Worm (Caenorhabditis elegans) whole organism, mixed stage, embryonic: ENCODE measurements around the gene C30B5.6.
A peak's percentile ranks its signal among the peaks of the same experiment; 100 is the strongest.

Experiments
- blmp-1 ChIP-seq: fragments of 150-350 bp; optimal IDR thresholded peaks from 2 replicates; lab custom pipeline; 2014; ENCODE audit warnings: missing biosample characterization, missing genetic modification characterization
- ceh-43 ChIP-seq: fragments of 200-800 bp; sonication (Bioruptor generic); optimal IDR thresholded peaks from 2 replicates; lab custom pipeline; 2018; ENCODE audit warnings: mild to moderate bottlenecking, missing genetic modification characterization, moderate library complexity, missing compliant biosample characterization
- ceh-83 ChIP-seq: fragments of 200-800 bp; sonication (Bioruptor generic); optimal IDR thresholded peaks from 2 replicates; lab custom pipeline; 2018; ENCODE audit warnings: mild to moderate bottlenecking, missing genetic modification characterization, missing compliant biosample characterization
- ces-1 ChIP-seq: fragments of 150-350 bp; optimal IDR thresholded peaks from 2 replicates; lab custom pipeline; 2014; ENCODE audit warnings: missing biosample characterization, missing genetic modification reagents, missing genetic modification characterization
- cnd-1 ChIP-seq: fragments of 200-800 bp; sonication (Bioruptor generic); optimal IDR thresholded peaks from 2 replicates; lab custom pipeline; 2018; ENCODE audit warnings: mild to moderate bottlenecking, missing genetic modification characterization, missing compliant biosample characterization
- drap-1 ChIP-seq: fragments of 200-800 bp; sonication (Bioruptor generic); optimal IDR thresholded peaks from 3 replicates; lab custom pipeline; 2018; ENCODE audit warnings: mild to moderate bottlenecking, missing genetic modification characterization, missing compliant biosample characterization
- elt-1 ChIP-seq: sonication (generic microtip); optimal IDR thresholded peaks from 2 replicates; lab custom pipeline; 2017; ENCODE audit warnings: missing genetic modification characterization, mild to moderate bottlenecking, missing compliant biosample characterization, antibody characterized with exemption, moderate library complexity, borderline replicate concordance; ENCODE audit not compliant: insufficient read depth
- elt-3 ChIP-seq: fragments of 150-350 bp; optimal IDR thresholded peaks from 2 replicates; lab custom pipeline; 2014; ENCODE audit warnings: missing biosample characterization, missing genetic modification characterization
- ham-2 ChIP-seq: fragments of 200-800 bp; sonication (Bioruptor generic); optimal IDR thresholded peaks from 2 replicates; lab custom pipeline; 2018; ENCODE audit warnings: mild to moderate bottlenecking, missing genetic modification characterization, missing compliant biosample characterization
- hlh-1 ChIP-seq: fragments of 150-350 bp; optimal IDR thresholded peaks from 2 replicates; lab custom pipeline; 2014; ENCODE audit warnings: missing biosample characterization, missing genetic modification reagents, missing genetic modification characterization
- lin-32 ChIP-seq: fragments of 200-800 bp; sonication (Bioruptor generic); optimal IDR thresholded peaks from 2 replicates; lab custom pipeline; 2018; ENCODE audit warnings: mild to moderate bottlenecking, missing genetic modification characterization, missing compliant biosample characterization
- lsy-2 ChIP-seq: fragments of 150-350 bp; optimal IDR thresholded peaks from 2 replicates; lab custom pipeline; 2014; ENCODE audit warnings: missing biosample characterization, missing genetic modification characterization
- mab-5 ChIP-seq: fragments of 150-350 bp; optimal IDR thresholded peaks from 2 replicates; lab custom pipeline; 2014; ENCODE audit warnings: missing biosample characterization, missing genetic modification characterization
- mep-1 ChIP-seq: fragments of 150-350 bp; optimal IDR thresholded peaks from 2 replicates; lab custom pipeline; 2017; ENCODE audit warnings: missing biosample characterization, missing genetic modification reagents, missing genetic modification characterization, inconsistent platforms
- mls-2 ChIP-seq: sonication (generic microtip); optimal IDR thresholded peaks from 2 replicates; lab custom pipeline; 2016; ENCODE audit warnings: mild to moderate bottlenecking, missing genetic modification characterization, moderate library complexity, missing compliant biosample characterization
- nhr-12 ChIP-seq: fragments of 150-350 bp; optimal IDR thresholded peaks from 2 replicates; lab custom pipeline; 2014; ENCODE audit warnings: missing biosample characterization, missing genetic modification characterization
- nhr-2 ChIP-seq: fragments of 150-350 bp; optimal IDR thresholded peaks from 2 replicates; lab custom pipeline; 2014; ENCODE audit warnings: missing biosample characterization, missing genetic modification characterization
- nhr-76 ChIP-seq: sonication (generic microtip); optimal IDR thresholded peaks from 2 replicates; lab custom pipeline; 2017; ENCODE audit warnings: missing biosample characterization, missing genetic modification characterization
- pha-4 ChIP-seq: fragments of 150-350 bp; optimal IDR thresholded peaks from 2 replicates; lab custom pipeline; 2018; ENCODE audit warnings: missing biosample characterization, missing genetic modification reagents, missing genetic modification characterization
- sem-2 ChIP-seq: fragments of 200-800 bp; sonication (Bioruptor generic); optimal IDR thresholded peaks from 2 replicates; lab custom pipeline; 2018; ENCODE audit warnings: mild to moderate bottlenecking, missing genetic modification characterization, missing compliant biosample characterization
- snpc-4 ChIP-seq: fragments of 150-350 bp; optimal IDR thresholded peaks from 2 replicates; lab custom pipeline; 2014; ENCODE audit warnings: missing biosample characterization, missing genetic modification characterization
- tbx-8 ChIP-seq: fragments of 200-800 bp; sonication (Bioruptor generic); optimal IDR thresholded peaks from 2 replicates; lab custom pipeline; 2018; ENCODE audit warnings: mild to moderate bottlenecking, missing genetic modification characterization, moderate library complexity, missing compliant biosample characterization
- unc-120 ChIP-seq: sonication (generic microtip); optimal IDR thresholded peaks from 2 replicates; lab custom pipeline; 2017; ENCODE audit warnings: missing genetic modification characterization, missing compliant biosample characterization; ENCODE audit not compliant: poor library complexity, severe bottlenecking
- unc-39 ChIP-seq: fragments of 150-350 bp; optimal IDR thresholded peaks from 2 replicates; lab custom pipeline; 2014; ENCODE audit warnings: missing biosample characterization, missing genetic modification characterization
- unc-62 ChIP-seq: fragments of 150-350 bp; optimal IDR thresholded peaks from 2 replicates; lab custom pipeline; 2014; ENCODE audit warnings: missing biosample characterization, missing genetic modification reagents, missing genetic modification characterization
- zip-8 ChIP-seq: fragments of 150-350 bp; optimal IDR thresholded peaks from 2 replicates; lab custom pipeline; 2014; ENCODE audit warnings: missing biosample characterization, missing genetic modification characterization
- ztf-11 ChIP-seq: fragments of 150-350 bp; optimal IDR thresholded peaks from 2 replicates; lab custom pipeline; 2014; ENCODE audit warnings: missing biosample characterization, missing genetic modification characterization

The C30B5.6 gene

ce11 chrII:6190770-6191169 is 31.7 kb downstream of the C30B5.6 start:
- TF ChIP-seq mls-2 (no peak), nhr-2 (no peak), unc-39 (tag; lab: Kevin White, UChicago) (no peak), nhr-12 (tag; lab: Kevin White, UChicago) (no peak), unc-120 (tag; lab: Kevin White, UChicago) (no peak), ces-1 (peak; percentile 95), tbx-8 (no peak)

- TF ChIP-seq ces-1: peak; percentile 16
- peak; percentile 62 for TF ChIP-seq hlh-1
- TF ChIP-seq ceh-83 (GFP tag; lab: Kevin White, UChicago): no peak
- peak; percentile 56 for TF ChIP-seq unc-120 (tag; lab: Kevin White, UChicago)
- TF ChIP-seq pha-4: no peak
Measured at ce11 chrII:6181337-6181736, 41.1 kb downstream of the C30B5.6 start.

DNA sequence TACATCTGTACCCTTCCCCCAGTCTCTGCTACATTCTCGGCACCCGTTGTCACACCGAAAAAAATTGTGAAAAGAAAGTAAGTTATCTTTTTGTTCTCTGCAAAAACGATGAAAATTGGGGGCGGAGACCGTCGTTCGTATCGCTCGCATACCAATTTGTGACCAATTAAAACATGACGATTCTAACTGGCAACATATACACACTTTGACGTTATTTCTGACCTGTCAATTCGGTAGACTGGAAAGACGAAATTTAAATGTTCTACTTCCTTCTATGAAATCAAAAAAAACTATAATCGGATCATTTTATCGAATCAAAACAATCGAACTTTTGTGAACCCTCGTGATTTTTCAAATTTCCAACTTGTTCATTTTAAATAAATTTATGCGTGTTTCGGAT is 41.9 kb downstream of the C30B5.6 start:
- TF ChIP-seq elt-3 (no peak), mep-1 (tag; lab: Kevin White, UChicago) (no peak), elt-1 (tag; lab: Kevin White, UChicago) (no peak)

DNA sequence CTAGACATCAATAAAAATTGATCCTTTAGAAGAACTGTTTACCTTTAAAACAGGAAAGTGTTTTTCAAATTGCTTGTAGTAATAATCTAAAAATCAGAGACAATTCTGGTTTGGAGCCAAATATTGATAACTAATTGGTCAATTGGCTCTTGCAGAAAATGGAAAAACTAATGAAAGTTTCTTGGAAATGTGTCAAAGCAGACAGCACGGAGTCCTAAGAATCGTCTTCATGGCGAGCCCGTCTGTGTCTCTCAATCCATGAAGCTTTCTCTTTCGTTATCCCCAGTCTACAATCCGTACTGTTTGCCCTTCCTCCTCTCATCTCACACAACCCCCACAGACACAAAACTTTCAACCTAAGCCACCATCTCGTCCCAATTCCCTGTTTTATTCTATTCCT is 42.9 kb downstream of the C30B5.6 start, which contains the start of gene F40H3.1:
Gene F40H3.1 (plus strand): TSS at position 301 of the 400 bp plus-strand sequence.
- no peak for TF ChIP-seq ceh-83 (GFP tag; lab: Kevin White, UChicago)
- TF ChIP-seq tbx-8: no peak
- TF ChIP-seq unc-62 (GFP tag; lab: Kevin White, UChicago): no peak
- TF ChIP-seq lin-32 (GFP tag; lab: Kevin White, UChicago): no peak
- no peak for TF ChIP-seq lsy-2 (tag; lab: Kevin White, UChicago)
- TF ChIP-seq mab-5 (tag; lab: Kevin White, UChicago): no peak
- no peak for TF ChIP-seq unc-39 (tag; lab: Kevin White, UChicago)
- TF ChIP-seq, all 35 proteins: peak for 0

DNA sequence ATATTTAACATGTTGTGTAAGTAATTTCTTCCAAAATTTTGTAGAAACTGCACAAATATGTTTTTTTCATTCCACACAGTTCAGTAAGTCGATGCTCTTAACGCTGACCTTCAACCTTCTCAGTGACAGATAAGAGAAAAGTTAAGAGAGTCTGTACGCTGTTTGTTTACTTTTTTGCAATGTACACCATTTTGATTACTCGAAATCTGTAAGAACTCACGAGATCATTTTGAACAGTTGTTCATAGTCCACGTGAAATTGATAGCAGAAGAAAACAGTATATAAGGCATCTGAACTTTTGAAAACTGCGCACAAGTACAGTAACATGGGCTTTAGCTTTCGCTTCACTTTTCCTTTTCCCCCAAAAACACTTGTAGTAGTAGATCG is 43.7 kb downstream of the C30B5.6 start:
- no peak for TF ChIP-seq lsy-2 (tag; lab: Kevin White, UChicago)
- TF ChIP-seq mls-2: no peak
- TF ChIP-seq drap-1 (GFP tag; lab: Kevin White, UChicago): no peak
- no peak for TF ChIP-seq nhr-76 (tag; lab: Kevin White, UChicago)
- no peak for TF ChIP-seq lin-32 (GFP tag; lab: Kevin White, UChicago)
- no peak for TF ChIP-seq elt-3
- TF ChIP-seq mep-1 (tag; lab: Kevin White, UChicago): no peak
- no peak for TF ChIP-seq sem-2 (GFP tag; lab: Kevin White, UChicago)
- TF ChIP-seq cnd-1 (tag; lab: Kevin White, UChicago): no peak
- TF ChIP-seq zip-8 (tag; lab: Kevin White, UChicago): no peak
- TF ChIP-seq hlh-1: no peak

DNA sequence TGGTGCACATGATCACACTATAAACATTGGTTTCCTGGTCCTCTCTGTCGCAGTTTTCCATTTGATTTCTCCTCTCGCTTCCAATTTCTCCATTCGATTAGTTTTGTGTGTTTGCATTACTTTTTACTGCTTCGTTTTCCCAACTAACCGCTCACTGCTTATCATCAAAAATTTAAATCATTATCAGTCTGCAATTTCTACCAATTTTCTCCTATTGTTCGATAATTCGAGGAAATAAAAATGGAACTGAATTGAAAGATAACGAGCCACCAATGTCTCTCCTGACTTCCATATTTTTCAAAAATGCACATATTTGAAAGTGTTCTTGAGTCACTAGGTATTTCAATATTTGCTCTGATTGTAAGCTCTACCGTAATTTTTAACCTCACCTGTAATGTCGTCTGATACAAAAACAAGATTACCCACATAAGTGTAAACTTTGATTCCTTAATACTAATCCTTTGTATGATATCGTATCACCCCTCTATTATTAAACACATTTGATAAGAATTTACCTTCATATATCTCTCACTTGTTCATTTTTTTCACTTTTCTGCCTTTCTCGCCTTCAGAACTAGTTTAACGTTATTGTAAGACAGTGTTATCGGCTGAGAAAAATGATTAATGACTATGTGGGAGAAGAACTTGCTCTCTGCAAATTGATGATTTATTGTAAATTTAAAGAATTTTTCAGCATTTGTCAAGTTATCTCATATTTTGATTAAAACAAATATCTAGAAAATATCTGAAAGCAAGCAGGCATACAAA is 44.3 kb downstream of the C30B5.6 start:
- TF ChIP-seq nhr-2 (no peak), mab-5 (tag; lab: Kevin White, UChicago) (no peak), snpc-4 (tag; lab: Kevin White, UChicago) (no peak), unc-62 (GFP tag; lab: Kevin White, UChicago) (no peak), lin-32 (GFP tag; lab: Kevin White, UChicago) (no peak), ham-2 (no peak), elt-1 (tag; lab: Kevin White, UChicago) (no peak), ceh-43 (GFP tag; lab: Kevin White, UChicago) (no peak), blmp-1 (no peak), sem-2 (GFP tag; lab: Kevin White, UChicago) (no peak), mep-1 (tag; lab: Kevin White, UChicago) (no peak), hlh-1 (no peak), ztf-11 (no peak), nhr-12 (tag; lab: Kevin White, UChicago) (no peak), unc-120 (tag; lab: Kevin White, UChicago) (no peak)
